Worm (Caenorhabditis elegans): ENCODE measurements around the gene ZK643.5.

Gene ZK643.5

DNA sequence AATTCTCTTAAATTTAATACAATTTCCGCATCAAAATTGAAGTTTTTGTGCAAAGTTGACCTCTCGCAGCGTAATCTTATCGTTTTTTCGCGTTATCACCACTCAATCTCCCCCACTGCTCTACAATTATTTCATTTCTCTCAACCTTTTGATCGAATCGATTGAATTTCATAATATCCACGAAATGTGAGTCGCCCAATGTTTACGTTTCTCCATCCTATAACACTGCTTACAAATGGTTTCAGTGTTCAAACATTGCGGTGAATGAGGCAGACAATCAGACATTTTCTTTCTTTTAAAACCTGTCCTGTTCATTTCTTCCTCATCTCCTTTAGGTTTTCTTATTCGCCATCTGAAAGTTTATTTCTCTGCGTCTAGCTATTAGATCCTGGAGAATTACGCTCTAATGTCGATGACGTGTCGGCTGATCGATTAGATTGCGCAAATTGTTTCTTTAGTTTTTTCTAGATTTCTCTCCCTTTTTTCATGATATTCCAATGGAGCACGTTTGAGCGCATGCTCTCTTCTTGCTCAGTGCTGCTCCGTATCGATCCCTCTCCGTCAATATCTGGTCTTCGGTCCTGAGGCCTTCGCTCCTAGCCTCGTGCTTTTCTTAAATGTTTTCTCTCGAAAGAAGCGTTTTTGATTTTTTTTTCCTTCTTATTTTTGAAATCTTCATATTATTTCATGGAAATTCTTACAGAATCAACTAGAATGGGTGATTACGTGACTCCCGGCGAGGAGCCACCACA lies 50.9 kb downstream of the ZK643.5 start, which contains the start of gene unc-32:
unc-32 (plus strand) TSS at position 702 of the 752 bp plus-strand sequence.
- no peak for TF ChIP-seq unc-62 (GFP tag; optimal IDR thresholded peaks at IDR 0.05)

ce11 chrIII:8904044-8904443 lies 52.0 kb downstream of the ZK643.5 start, which contains the start of gene lin-9:
lin-9 (minus strand) TSS chrIII:8904131.
- TF ChIP-seq unc-62 (GFP tag; optimal IDR thresholded peaks at IDR 0.05) = no peak

ce11 chrIII:8903263-8903662 lies 52.7 kb downstream of the ZK643.5 start:
- TF ChIP-seq unc-62 (GFP tag; optimal IDR thresholded peaks at IDR 0.05) = no peak

Data from whole organism, dauer.